Fruit fly (Drosophila melanogaster): ENCODE data around the gene mRpL44.
A peak's percentile ranks its signal among the peaks of the same experiment; 100 is the strongest.

Gene mRpL44

DNA sequence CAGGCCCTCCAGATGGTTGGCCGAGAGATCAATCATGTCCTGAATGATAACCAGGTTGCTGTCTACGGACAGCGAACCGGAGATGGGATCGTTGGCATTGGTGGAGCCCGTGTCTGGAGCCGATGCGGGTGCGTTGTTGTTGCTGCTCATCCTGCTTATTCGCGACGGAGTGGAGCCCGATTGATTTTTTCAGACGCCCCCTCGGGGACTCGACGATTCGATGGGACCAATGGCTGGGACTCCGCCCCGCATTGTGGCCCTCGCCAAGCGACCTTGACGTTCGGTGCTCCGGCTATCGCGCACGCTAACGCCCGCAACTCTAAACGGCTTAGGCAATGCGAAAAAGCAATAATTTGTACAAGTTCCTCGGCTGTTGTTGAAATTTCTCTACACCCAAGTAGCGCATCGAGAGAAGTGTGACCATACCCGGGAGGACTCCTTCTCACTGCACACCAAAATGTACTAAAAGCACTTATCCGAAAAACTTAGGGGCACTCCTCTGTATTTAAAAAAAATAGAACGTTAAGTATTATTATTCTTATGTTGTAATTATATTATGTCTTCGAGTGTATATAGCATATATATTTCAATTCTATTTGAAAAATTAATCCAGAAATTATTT lies 13.2 kb upstream of the mRpL44 start, which contains the start of gene ksr (continued):
- TF ChIP-seq Dbx (GFP tag; IDR thresholded peaks at IDR 0.05) (no peak), Lhr (GFP tag; optimal IDR thresholded peaks at IDR 0.05) (no peak), phol (tag; optimal IDR thresholded peaks at IDR 0.05) (peak; percentile 43), GATAe (GFP tag; conservative IDR thresholded peaks at IDR 0.05) (no peak), CG6791 (GFP tag; IDR thresholded peaks at IDR 0.05; ENCODE audit: partially characterized antibody) (no peak), CG6254 (GFP tag; optimal IDR thresholded peaks at IDR 0.05) (no peak), unc-4 (GFP tag; IDR thresholded peaks at IDR 0.05; ENCODE audit: partially characterized antibody) (no peak), CG7271 (tag; optimal IDR thresholded peaks at IDR 0.05) (no peak), Blimp-1 (GFP tag; optimal IDR thresholded peaks at IDR 0.05) (no peak), jumu (GFP tag; optimal IDR thresholded peaks at IDR 0.05) (no peak)

- peak; percentile 82 for TF ChIP-seq Ets65A (GFP tag)
- TF ChIP-seq Dp (GFP tag; optimal IDR thresholded peaks at IDR 0.05) = no peak
Observed at dm6 chr3R:5482790-5483189, 12.4 kb upstream of the mRpL44 start.

DNA sequence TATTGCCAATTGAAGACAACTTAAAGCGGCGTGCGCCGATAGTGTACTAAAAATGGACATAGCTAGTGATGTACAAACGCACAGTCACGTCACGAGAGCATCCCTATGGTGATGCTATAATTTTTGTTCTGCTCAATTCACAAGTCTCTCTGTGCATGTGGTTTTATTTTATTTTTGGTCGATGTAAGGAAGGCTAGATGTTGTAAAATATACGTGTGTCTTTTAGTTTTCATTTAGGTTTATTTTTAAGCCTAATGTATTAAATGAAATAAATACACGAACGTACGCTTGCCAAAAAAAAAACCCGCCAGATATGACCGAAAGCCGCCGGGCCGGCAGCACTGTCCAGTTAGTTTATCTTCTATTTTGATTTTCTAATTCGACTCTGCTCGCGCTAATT lies 4.1 kb upstream of the mRpL44 start, which contains the start of the genes CG45100, HDAC3 and Hcs:
Gene CG45100, minus strand, starts transcription at position 50 of the 400 bp plus-strand sequence.
Gene HDAC3, minus strand, starts transcription at position 50 of the 400 bp plus-strand sequence.
Gene Hcs, plus strand, starts transcription at position 349 of the 400 bp plus-strand sequence.
- TF ChIP-seq CG2129 (GFP tag; IDR thresholded peaks at IDR 0.05; ENCODE audit: partially characterized antibody) = peak; percentile 85
- TF ChIP-seq Chrac-16 (GFP tag; optimal IDR thresholded peaks at IDR 0.05) = peak; percentile 51
- TF ChIP-seq Awh (GFP tag; IDR thresholded peaks at IDR 0.05) = no peak
- no peak for TF ChIP-seq en (GFP tag; optimal IDR thresholded peaks at IDR 0.05)
- peak; percentile 81 for TF ChIP-seq tna (GFP tag; IDR thresholded peaks at IDR 0.05; ENCODE audit: partially characterized antibody)
- TF ChIP-seq br (optimal IDR thresholded peaks at IDR 0.05) = no peak
- peak; percentile 67 to 97 for TF ChIP-seq insv (GFP tag; optimal IDR thresholded peaks at IDR 0.05)
- peak; percentile 85 for TF ChIP-seq Opbp (GFP tag; IDR thresholded peaks at IDR 0.05; ENCODE audit: partially characterized antibody)
- TF ChIP-seq dm (GFP tag; optimal IDR thresholded peaks at IDR 0.05) = peak; percentile 72
- TF ChIP-seq maf-S (GFP tag; optimal IDR thresholded peaks at IDR 0.05) = peak; percentile 20
- no peak for TF ChIP-seq CG11093 (GFP tag; IDR thresholded peaks at IDR 0.05)
- peak; percentile 77 for TF ChIP-seq CHES-1-like (GFP tag; optimal IDR thresholded peaks at IDR 0.05)
- TF ChIP-seq ems (GFP tag; optimal IDR thresholded peaks at IDR 0.05) = peak; percentile 50
- TF ChIP-seq Mad (GFP tag; optimal IDR thresholded peaks at IDR 0.05) = peak; percentile 50
- TF ChIP-seq ase (GFP tag; IDR thresholded peaks at IDR 0.05) = no peak
- TF ChIP-seq CG15514 (GFP tag; optimal IDR thresholded peaks at IDR 0.05) = peak; percentile 45
- no peak for TF ChIP-seq CG12769 (tag; optimal IDR thresholded peaks at IDR 0.05)
- TF ChIP-seq al (GFP tag; IDR thresholded peaks at IDR 0.05) = peak; percentile 11; the same call in 1 of the 2 replicates
- TF ChIP-seq Bdp1 (GFP tag; optimal IDR thresholded peaks at IDR 0.05) = peak; percentile 4
- peak; percentile 64 for TF ChIP-seq pum (GFP tag; optimal IDR thresholded peaks at IDR 0.05)
- TF ChIP-seq HLH54F (GFP tag; optimal IDR thresholded peaks at IDR 0.05) = peak; percentile 56
- TF ChIP-seq usp (GFP tag; optimal IDR thresholded peaks at IDR 0.05) = no peak
- TF ChIP-seq Usf (GFP tag; optimal IDR thresholded peaks at IDR 0.05) = no peak
- peak; percentile 82 for TF ChIP-seq CG2120 (GFP tag; optimal IDR thresholded peaks at IDR 0.05)
- no peak for TF ChIP-seq CkIIα-i1 (GFP tag; IDR thresholded peaks at IDR 0.05)
- peak; percentile 16 for TF ChIP-seq CG33557 (GFP tag; optimal IDR thresholded peaks at IDR 0.05)
- no peak for TF ChIP-seq CG1603 (tag; optimal IDR thresholded peaks at IDR 0.05)
- TF ChIP-seq CG16863 (GFP tag; optimal IDR thresholded peaks at IDR 0.05) = peak; percentile 23
- no peak for TF ChIP-seq lbe (GFP tag; optimal IDR thresholded peaks at IDR 0.05)
- no peak for TF ChIP-seq CG11723 (GFP tag; optimal IDR thresholded peaks at IDR 0.05)
- TF ChIP-seq phol (tag; optimal IDR thresholded peaks at IDR 0.05) = peak; percentile 78
- TF ChIP-seq trem (tag; optimal IDR thresholded peaks at IDR 0.05) = peak; percentile 31
- peak; percentile 72 for TF ChIP-seq CG10267 (tag; optimal IDR thresholded peaks at IDR 0.05)
- peak; percentile 58; the same call in 1 of the 3 replicates for TF ChIP-seq zen2 (GFP tag; IDR thresholded peaks at IDR 0.05; ENCODE audit: partially characterized antibody)
- TF ChIP-seq CG12155 (GFP tag; optimal IDR thresholded peaks at IDR 0.05) = peak; percentile 53
- peak in 1 of 2 experiments; percentile 34 for TF ChIP-seq chif (GFP tag; optimal IDR thresholded peaks at IDR 0.05)

All from whole organism, embryonic.